2 worm cellular contexts compared by ENCODE assay signal in the genomic region with DNA sequence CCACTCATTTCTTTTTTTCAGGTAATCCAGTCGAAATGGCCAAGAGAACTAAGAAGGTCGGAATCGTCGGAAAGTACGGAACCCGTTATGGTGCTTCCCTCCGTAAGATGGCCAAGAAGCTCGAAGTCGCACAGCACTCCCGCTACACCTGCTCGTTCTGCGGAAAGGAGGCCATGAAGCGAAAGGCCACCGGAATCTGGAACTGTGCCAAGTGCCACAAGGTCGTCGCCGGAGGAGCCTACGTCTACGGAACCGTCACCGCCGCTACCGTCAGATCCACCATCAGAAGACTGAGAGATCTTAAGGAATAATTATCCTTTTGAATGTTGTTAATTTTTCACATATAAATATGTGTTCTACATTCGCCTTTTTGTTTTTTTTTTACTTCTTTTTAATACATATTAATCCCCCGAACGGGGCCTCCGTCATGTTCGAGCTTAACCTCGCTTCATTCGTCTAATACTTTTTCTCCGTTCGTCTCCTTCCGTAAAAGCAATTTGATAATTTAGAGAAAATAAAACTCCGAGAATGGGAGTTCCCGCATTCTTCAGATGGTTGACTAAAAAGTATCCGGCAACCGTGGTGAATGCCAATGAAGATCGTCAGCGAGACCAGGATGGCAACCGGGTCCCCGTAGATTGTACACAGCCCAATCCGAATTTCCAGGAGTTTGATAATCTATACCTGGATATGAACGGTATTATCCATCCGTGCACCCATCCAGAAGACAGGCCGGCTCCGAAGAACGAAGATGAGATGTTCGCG.
TF ChIP-seq lines count a peak whose summit lies in the region.

A gene (plus strand): TSS at position 36 of the 765 bp plus-strand sequence.
A gene (plus strand): TSS at position 510 of the 765 bp plus-strand sequence.

TF ChIP-seq in whole organism, L4 larva, 104 proteins besides CTCF, POLR2A, EP300 and RAD21 (continued from another document and continues in another):
- TF ChIP-seq nhr-42 (GFP tag; IDR thresholded peaks at IDR 0.05; lab: Robert Waterston, UW), result no peak
- no peak for TF ChIP-seq ceh-62 (tag; optimal IDR thresholded peaks at IDR 0.05; lab: Kevin White, UChicago)
- TF ChIP-seq tra-1 (GFP tag; IDR thresholded peaks at IDR 0.05; lab: Robert Waterston, UW), result no peak
- TF ChIP-seq nhr-25 (tag; optimal IDR thresholded peaks at IDR 0.05; lab: Kevin White, UChicago; ENCODE audit: borderline replicate concordance, insufficient read depth), result no peak
- no peak for TF ChIP-seq ceh-82 (tag; optimal IDR thresholded peaks at IDR 0.05; lab: Kevin White, UChicago)
- TF ChIP-seq lin-29 (GFP tag; IDR thresholded peaks at IDR 0.05; lab: Robert Waterston, UW), result no peak
- no peak for TF ChIP-seq rbr-2 (tag; optimal IDR thresholded peaks at IDR 0.05; lab: Kevin White, UChicago)
- TF ChIP-seq dmd-6 (GFP tag; IDR thresholded peaks at IDR 0.05; lab: Robert Waterston, UW), result no peak
- no peak for TF ChIP-seq nhr-41 (GFP tag; IDR thresholded peaks at IDR 0.05; lab: Robert Waterston, UW)
- TF ChIP-seq fkh-10 (GFP tag; optimal IDR thresholded peaks at IDR 0.05; lab: Kevin White, UChicago), result no peak
- TF ChIP-seq ceh-20 (GFP tag; IDR thresholded peaks at IDR 0.05; lab: Robert Waterston, UW), result no peak
- no peak for TF ChIP-seq nhr-11 (tag; optimal IDR thresholded peaks at IDR 0.05; lab: Kevin White, UChicago)
- TF ChIP-seq nhr-111 (GFP tag; optimal IDR thresholded peaks at IDR 0.05; lab: Kevin White, UChicago), result peak; percentile 69
- no peak for TF ChIP-seq nhr-237 (tag; optimal IDR thresholded peaks at IDR 0.05; lab: Kevin White, UChicago)
- TF ChIP-seq egl-43 (GFP tag; IDR thresholded peaks at IDR 0.05; lab: Robert Waterston, UW), result peak; percentile 52
- TF ChIP-seq daf-19 (GFP tag; conservative IDR thresholded peaks at IDR 0.05; lab: Robert Waterston, UW), result no peak
- no peak for TF ChIP-seq lin-15B (tag; optimal IDR thresholded peaks at IDR 0.05; lab: Kevin White, UChicago)
- no peak for TF ChIP-seq saeg-2 (GFP tag; IDR thresholded peaks at IDR 0.05; lab: Robert Waterston, UW)
- TF ChIP-seq nhr-10 (tag; optimal IDR thresholded peaks at IDR 0.05; lab: Kevin White, UChicago), result no peak
- TF ChIP-seq lir-3 (tag; optimal IDR thresholded peaks at IDR 0.05; lab: Kevin White, UChicago), result no peak
- TF ChIP-seq cey-2 (tag; optimal IDR thresholded peaks at IDR 0.05; lab: Kevin White, UChicago; ENCODE audit: borderline replicate concordance, insufficient read depth), result no peak
- TF ChIP-seq nhr-77 (tag; optimal IDR thresholded peaks at IDR 0.05; lab: Kevin White, UChicago), result no peak
- 0 out of 2 replicates have a peak, but pooled peaks have one; percentile 60 for TF ChIP-seq D1046.2 (GFP tag; IDR thresholded peaks at IDR 0.05; lab: Robert Waterston, UW)
- no peak for TF ChIP-seq snpc-4 (tag; optimal IDR thresholded peaks at IDR 0.05; lab: Kevin White, UChicago)
- TF ChIP-seq madf-5 (GFP tag; IDR thresholded peaks at IDR 0.05; lab: Robert Waterston, UW), result peak; percentile 12 to 20; a peak in 1 of 4 replicates
- no peak for TF ChIP-seq ceh-44 (GFP tag; IDR thresholded peaks at IDR 0.05; lab: Robert Waterston, UW)
- TF ChIP-seq T26A8.4 (GFP tag; IDR thresholded peaks at IDR 0.05; lab: Robert Waterston, UW), result no peak
- no peak for TF ChIP-seq ceh-28 (tag; optimal IDR thresholded peaks at IDR 0.05; lab: Kevin White, UChicago)
- no peak for TF ChIP-seq hlh-11 (tag; optimal IDR thresholded peaks at IDR 0.05; lab: Kevin White, UChicago)
- TF ChIP-seq lin-13 (GFP tag; optimal IDR thresholded peaks at IDR 0.05; lab: Kevin White, UChicago), result no peak
- TF ChIP-seq madf-9 (GFP tag; conservative IDR thresholded peaks at IDR 0.05; lab: Robert Waterston, UW), result no peak
- TF ChIP-seq nhr-6 (tag; optimal IDR thresholded peaks at IDR 0.05; lab: Kevin White, UChicago), result no peak
- TF ChIP-seq unc-62 (GFP tag; optimal IDR thresholded peaks at IDR 0.05 in 1 of 2; lab: Kevin White, UChicago), result no peak
- no peak for TF ChIP-seq unc-62 (tag; optimal IDR thresholded peaks at IDR 0.05; lab: Kevin White, UChicago)
- TF ChIP-seq ama-1 (optimal IDR thresholded peaks at IDR 0.05; lab: Kevin White, UChicago), result peak; percentile 65
- no peak for TF ChIP-seq ztf-7 (tag; optimal IDR thresholded peaks at IDR 0.05; lab: Kevin White, UChicago)
- TF ChIP-seq F37D6.2 (tag; optimal IDR thresholded peaks at IDR 0.05; lab: Kevin White, UChicago), result no peak
- TF ChIP-seq mes-2 (tag; optimal IDR thresholded peaks at IDR 0.05; lab: Kevin White, UChicago; ENCODE audit: poor library complexity, severe bottlenecking), result peak; percentile 36
- no peak for TF ChIP-seq ztf-11 (tag; optimal IDR thresholded peaks at IDR 0.05; lab: Kevin White, UChicago)
- TF ChIP-seq R02D3.7 (tag; optimal IDR thresholded peaks at IDR 0.05; lab: Kevin White, UChicago), result no peak
- no peak for TF ChIP-seq mdl-1 (tag; optimal IDR thresholded peaks at IDR 0.05; lab: Kevin White, UChicago)
- peak; percentile 77 for TF ChIP-seq set-16 (GFP tag; IDR thresholded peaks at IDR 0.05; lab: Robert Waterston, UW)
- no peak for TF ChIP-seq ces-1 (GFP tag; optimal IDR thresholded peaks at IDR 0.05; lab: Kevin White, UChicago)
- TF ChIP-seq nhr-48 (tag; optimal IDR thresholded peaks at IDR 0.05; lab: Kevin White, UChicago), result no peak
- TF ChIP-seq ctbp-1 (GFP tag; IDR thresholded peaks at IDR 0.05; lab: Robert Waterston, UW), result peak; percentile 50; the same call in 1 of the 2 replicates
- TF ChIP-seq dve-1 (tag; optimal IDR thresholded peaks at IDR 0.05; lab: Kevin White, UChicago; ENCODE audit: insufficient read depth), result no peak
- no peak for TF ChIP-seq ZK546.5 (tag; optimal IDR thresholded peaks at IDR 0.05; lab: Kevin White, UChicago)
- peak; percentile 78 for TF ChIP-seq Y5F2A.4 (GFP tag; optimal IDR thresholded peaks at IDR 0.05; lab: Kevin White, UChicago)
- TF ChIP-seq spr-3 (GFP tag; optimal IDR thresholded peaks at IDR 0.05; lab: Kevin White, UChicago), result peak; percentile 37
- TF ChIP-seq F26F4.8 (GFP tag; conservative IDR thresholded peaks at IDR 0.05; lab: Robert Waterston, UW), result 0 out of 2 replicates have a peak, but pooled peaks have one; percentile 5
- TF ChIP-seq tag-97 (GFP tag; IDR thresholded peaks at IDR 0.05; lab: Robert Waterston, UW), result no peak
- TF ChIP-seq F44E2.7 (GFP tag; IDR thresholded peaks at IDR 0.05; lab: Robert Waterston, UW), result no peak
- TF ChIP-seq zag-1 (tag; optimal IDR thresholded peaks at IDR 0.05; lab: Kevin White, UChicago), result no peak
- TF ChIP-seq arid-1 (GFP tag; conservative IDR thresholded peaks at IDR 0.05; lab: Robert Waterston, UW), result 0 out of 2 replicates have a peak, but pooled peaks have one; percentile 39
- TF ChIP-seq gei-8 (GFP tag; optimal IDR thresholded peaks at IDR 0.05; lab: Kevin White, UChicago), result peak; percentile 42
- peak; percentile 83 for TF ChIP-seq Y48G9A.11 (GFP tag; IDR thresholded peaks at IDR 0.05; lab: Robert Waterston, UW)
- no peak for TF ChIP-seq zfp-3 (GFP tag; conservative IDR thresholded peaks at IDR 0.05; lab: Robert Waterston, UW)
- no peak for TF ChIP-seq sdz-12 (GFP tag; optimal IDR thresholded peaks at IDR 0.05; lab: Kevin White, UChicago)
- no peak for TF ChIP-seq Y75B8A.6 (GFP tag; IDR thresholded peaks at IDR 0.05; lab: Robert Waterston, UW)
- no peak for TF ChIP-seq dmd-9 (GFP tag; IDR thresholded peaks at IDR 0.05; lab: Robert Waterston, UW)
- no peak for TF ChIP-seq daf-12 (tag; optimal IDR thresholded peaks at IDR 0.05; lab: Kevin White, UChicago)
- no peak for TF ChIP-seq nhr-28 (tag; optimal IDR thresholded peaks at IDR 0.05; lab: Kevin White, UChicago)

TF ChIP-seq in whole organism, young adult, 124 proteins besides CTCF, POLR2A, EP300 and RAD21 (continued from another document and continues in another):
- peak; percentile 72 for TF ChIP-seq atf-7 (tag; optimal IDR thresholded peaks at IDR 0.05; lab: Kevin White, UChicago)
- no peak for TF ChIP-seq nhr-179 (tag; optimal IDR thresholded peaks at IDR 0.05; lab: Kevin White, UChicago)
- no peak for TF ChIP-seq pha-4 (tag; optimal IDR thresholded peaks at IDR 0.05; lab: Kevin White, UChicago)
- no peak for TF ChIP-seq F55B11.4 (tag; optimal IDR thresholded peaks at IDR 0.05; lab: Kevin White, UChicago; ENCODE audit: borderline replicate concordance, insufficient read depth)
- no peak for TF ChIP-seq sptf-2 (GFP tag; optimal IDR thresholded peaks at IDR 0.05; lab: Kevin White, UChicago)
- no peak for TF ChIP-seq ccch-3 (GFP tag; optimal IDR thresholded peaks at IDR 0.05; lab: Kevin White, UChicago)
- TF ChIP-seq egl-18 (GFP tag; IDR thresholded peaks at IDR 0.05; lab: Robert Waterston, UW), result no peak
- TF ChIP-seq F49E8.2 (tag; optimal IDR thresholded peaks at IDR 0.05; lab: Kevin White, UChicago; ENCODE audit: insufficient read depth), result peak; percentile 87
- TF ChIP-seq lin-40 (tag; optimal IDR thresholded peaks at IDR 0.05; lab: Kevin White, UChicago), result no peak
- TF ChIP-seq Y79H2A.3 (GFP tag; conservative IDR thresholded peaks at IDR 0.05; lab: Robert Waterston, UW), result peak; percentile 83; the same call in 1 of the 2 replicates
- no peak for TF ChIP-seq Y53F4B.3 (GFP tag; IDR thresholded peaks at IDR 0.05; lab: Robert Waterston, UW)
- TF ChIP-seq Y67H2A.10 (GFP tag; conservative IDR thresholded peaks at IDR 0.05; lab: Robert Waterston, UW), result no peak
- TF ChIP-seq lin-54 (GFP tag; optimal IDR thresholded peaks at IDR 0.05; lab: Kevin White, UChicago), result peak; percentile 77
- TF ChIP-seq B0019.2 (GFP tag; conservative IDR thresholded peaks at IDR 0.05; lab: Robert Waterston, UW), result no peak
- TF ChIP-seq K12H6.12 (tag; optimal IDR thresholded peaks at IDR 0.05; lab: Kevin White, UChicago), result no peak
- peak; percentile 75 for TF ChIP-seq mcd-1 (GFP tag; IDR thresholded peaks at IDR 0.05; lab: Robert Waterston, UW)
- TF ChIP-seq F39B2.1 (GFP tag; IDR thresholded peaks at IDR 0.05; lab: Robert Waterston, UW), result peak; percentile 92
- TF ChIP-seq snpc-1.3 (tag; optimal IDR thresholded peaks at IDR 0.05; lab: Kevin White, UChicago; ENCODE audit: insufficient read depth), result peak; percentile 52
- TF ChIP-seq sdz-38 (tag; optimal IDR thresholded peaks at IDR 0.05; lab: Kevin White, UChicago), result no peak
- peak; percentile 72 for TF ChIP-seq rcor-1 (GFP tag; IDR thresholded peaks at IDR 0.05; lab: Robert Waterston, UW)
- peak; percentile 87 for TF ChIP-seq hsf-1 (GFP tag; IDR thresholded peaks at IDR 0.05; lab: Robert Waterston, UW)
- no peak for TF ChIP-seq T07F8.4 (tag; optimal IDR thresholded peaks at IDR 0.05; lab: Kevin White, UChicago)
- TF ChIP-seq let-607 (tag; optimal IDR thresholded peaks at IDR 0.05; lab: Kevin White, UChicago), result no peak
- no peak for TF ChIP-seq attf-3 (GFP tag; conservative IDR thresholded peaks at IDR 0.05; lab: Robert Waterston, UW)
- TF ChIP-seq snpc-3.4 (tag; optimal IDR thresholded peaks at IDR 0.05; lab: Kevin White, UChicago), result peak; percentile 84
- TF ChIP-seq rpc-1 (optimal IDR thresholded peaks at IDR 0.05; lab: Kevin White, UChicago), result no peak
- no peak for TF ChIP-seq rpc-1 (tag; optimal IDR thresholded peaks at IDR 0.05; lab: Kevin White, UChicago)
- TF ChIP-seq C17E4.6 (GFP tag; IDR thresholded peaks at IDR 0.05; lab: Robert Waterston, UW), result peak; percentile 65; the same call in 1 of the 2 replicates
- peak; percentile 83 for TF ChIP-seq Y53G8AR.9 (GFP tag; conservative IDR thresholded peaks at IDR 0.05; lab: Robert Waterston, UW)
- TF ChIP-seq tlf-1 (GFP tag; optimal IDR thresholded peaks at IDR 0.05; lab: Kevin White, UChicago), result peak; percentile 72
- no peak for TF ChIP-seq ets-4 (GFP tag; optimal IDR thresholded peaks at IDR 0.05; lab: Kevin White, UChicago)
- peak; percentile 69 for TF ChIP-seq F10E7.11 (tag; optimal IDR thresholded peaks at IDR 0.05; lab: Kevin White, UChicago)
- TF ChIP-seq gei-17 (GFP tag; optimal IDR thresholded peaks at IDR 0.05; lab: Kevin White, UChicago), result peak; percentile 13
- TF ChIP-seq F23B12.7 (tag; optimal IDR thresholded peaks at IDR 0.05; lab: Kevin White, UChicago; ENCODE audit: insufficient read depth), result no peak
- TF ChIP-seq nfya-2 (GFP tag; IDR thresholded peaks at IDR 0.05; lab: Robert Waterston, UW), result peak; percentile 86; the same call in 1 of the 2 replicates
- TF ChIP-seq T26A5.8 (tag; optimal IDR thresholded peaks at IDR 0.05; lab: Kevin White, UChicago), result peak; percentile 71
- peak; percentile 94 for TF ChIP-seq hrde-1 (tag; optimal IDR thresholded peaks at IDR 0.05; lab: Kevin White, UChicago; ENCODE audit: borderline replicate concordance)
- TF ChIP-seq ztf-18 (tag; optimal IDR thresholded peaks at IDR 0.05; lab: Kevin White, UChicago), result peak; percentile 36
- TF ChIP-seq lsy-27 (tag; optimal IDR thresholded peaks at IDR 0.05; lab: Kevin White, UChicago; ENCODE audit: borderline replicate concordance, insufficient read depth), result no peak
- TF ChIP-seq ceh-40 (GFP tag; IDR thresholded peaks at IDR 0.05; lab: Robert Waterston, UW), result 0 out of 2 replicates have a peak, but pooled peaks have one; percentile 2
- no peak for TF ChIP-seq somi-1 (GFP tag; optimal IDR thresholded peaks at IDR 0.05; lab: Kevin White, UChicago)
- 0 out of 2 replicates have a peak, but pooled peaks have one; percentile 76 for TF ChIP-seq nhr-120 (GFP tag; IDR thresholded peaks at IDR 0.05; lab: Robert Waterston, UW)
- peak; percentile 69 for TF ChIP-seq F52B5.7 (tag; optimal IDR thresholded peaks at IDR 0.05; lab: Kevin White, UChicago)
- peak; percentile 92 for TF ChIP-seq madf-3 (GFP tag; IDR thresholded peaks at IDR 0.05; lab: Robert Waterston, UW)
- peak in 1 of 2 experiments; percentile 70 for TF ChIP-seq rec-8 (tag; optimal IDR thresholded peaks at IDR 0.05; lab: Kevin White, UChicago)
- TF ChIP-seq nhr-27 (tag; optimal IDR thresholded peaks at IDR 0.05; lab: Kevin White, UChicago), result no peak
- TF ChIP-seq lag-1 (GFP tag; IDR thresholded peaks at IDR 0.05; lab: Robert Waterston, UW), result no peak
- peak; percentile 77 for TF ChIP-seq snpc-1.1 (tag; optimal IDR thresholded peaks at IDR 0.05; lab: Kevin White, UChicago; ENCODE audit: insufficient read depth)
- TF ChIP-seq D2030.7 (GFP tag; IDR thresholded peaks at IDR 0.05; lab: Robert Waterston, UW), result peak; percentile 64; the same call in 1 of the 2 replicates
- TF ChIP-seq nhr-90 (tag; optimal IDR thresholded peaks at IDR 0.05; lab: Kevin White, UChicago), result no peak
- TF ChIP-seq fkh-3 (tag; optimal IDR thresholded peaks at IDR 0.05; lab: Kevin White, UChicago), result peak; percentile 79
- TF ChIP-seq aptf-3 (GFP tag; IDR thresholded peaks at IDR 0.05; lab: Robert Waterston, UW), result peak; percentile 83; the same call in 1 of the 2 replicates
- no peak for TF ChIP-seq hlh-12 (tag; optimal IDR thresholded peaks at IDR 0.05; lab: Kevin White, UChicago)
- TF ChIP-seq him-1 (tag; optimal IDR thresholded peaks at IDR 0.05; lab: Kevin White, UChicago), result peak; percentile 37
- no peak for TF ChIP-seq sea-2 (GFP tag; IDR thresholded peaks at IDR 0.05; lab: Robert Waterston, UW)
- TF ChIP-seq dpl-1 (GFP tag; optimal IDR thresholded peaks at IDR 0.05; lab: Kevin White, UChicago), result no peak
- TF ChIP-seq ztf-22 (GFP tag; optimal IDR thresholded peaks at IDR 0.05; lab: Kevin White, UChicago), result no peak
- peak; percentile 60 for TF ChIP-seq pbrm-1 (GFP tag; IDR thresholded peaks at IDR 0.05; lab: Robert Waterston, UW)
- peak; percentile 84 for TF ChIP-seq unc-130 (GFP tag; optimal IDR thresholded peaks at IDR 0.05; lab: Kevin White, UChicago)
- TF ChIP-seq egl-44 (GFP tag; IDR thresholded peaks at IDR 0.05; lab: Robert Waterston, UW), result no peak
- TF ChIP-seq lir-1 (GFP tag; conservative IDR thresholded peaks at IDR 0.05; lab: Robert Waterston, UW), result 0 out of 2 replicates have a peak, but pooled peaks have one; percentile 17
- TF ChIP-seq Y56A3A.18 (GFP tag; IDR thresholded peaks at IDR 0.05; lab: Robert Waterston, UW), result peak; percentile 79
- peak; percentile 7 for TF ChIP-seq efl-1 (GFP tag; optimal IDR thresholded peaks at IDR 0.05; lab: Kevin White, UChicago)
- peak; percentile 30 for TF ChIP-seq attf-5 (GFP tag; optimal IDR thresholded peaks at IDR 0.05; lab: Kevin White, UChicago)
- TF ChIP-seq K11D2.4 (GFP tag; IDR thresholded peaks at IDR 0.05; lab: Robert Waterston, UW), result no peak
- TF ChIP-seq nfyb-1 (GFP tag; IDR thresholded peaks at IDR 0.05; lab: Robert Waterston, UW), result peak; percentile 79
- peak; percentile 17 for TF ChIP-seq tbx-9 (tag; optimal IDR thresholded peaks at IDR 0.05; lab: Kevin White, UChicago; ENCODE audit: borderline replicate concordance)
